Worm (Caenorhabditis elegans) whole organism, mixed stage, embryonic: ENCODE data around the gene Y46G5A.15.
"Not testable (repeated sequence)": the region's sequence is repeated elsewhere in the genome, so short reads cannot be mapped to it uniquely, and the experiment has no call there.

Source experiments
- M03D4.4 ChIP-seq: sonication (generic microtip); optimal IDR thresholded peaks from 2 replicates; lab custom pipeline; 2017; ENCODE audit warnings: mild to moderate bottlenecking, missing genetic modification characterization, missing compliant biosample characterization
- blmp-1 ChIP-seq: fragments of 150-350 bp; optimal IDR thresholded peaks from 2 replicates; lab custom pipeline; 2014; ENCODE audit warnings: missing biosample characterization, missing genetic modification characterization
- ceh-39 ChIP-seq: fragments of 150-350 bp; optimal IDR thresholded peaks from 2 replicates; lab custom pipeline; 2014; ENCODE audit warnings: missing biosample characterization, missing genetic modification characterization
- ceh-43 ChIP-seq: fragments of 200-800 bp; sonication (Bioruptor generic); optimal IDR thresholded peaks from 2 replicates; lab custom pipeline; 2018; ENCODE audit warnings: mild to moderate bottlenecking, missing genetic modification characterization, moderate library complexity, missing compliant biosample characterization
- ces-1 ChIP-seq: fragments of 150-350 bp; optimal IDR thresholded peaks from 2 replicates; lab custom pipeline; 2014; ENCODE audit warnings: missing biosample characterization, missing genetic modification reagents, missing genetic modification characterization
- drap-1 ChIP-seq: fragments of 200-800 bp; sonication (Bioruptor generic); optimal IDR thresholded peaks from 3 replicates; lab custom pipeline; 2018; ENCODE audit warnings: mild to moderate bottlenecking, missing genetic modification characterization, missing compliant biosample characterization
- elt-1 ChIP-seq: sonication (generic microtip); optimal IDR thresholded peaks from 2 replicates; lab custom pipeline; 2017; ENCODE audit warnings: missing genetic modification characterization, mild to moderate bottlenecking, missing compliant biosample characterization, antibody characterized with exemption, moderate library complexity, borderline replicate concordance; ENCODE audit not compliant: insufficient read depth
- elt-3 ChIP-seq: fragments of 150-350 bp; optimal IDR thresholded peaks from 2 replicates; lab custom pipeline; 2014; ENCODE audit warnings: missing biosample characterization, missing genetic modification characterization
- flh-1 ChIP-seq: fragments of 200-800 bp; sonication (Bioruptor generic); optimal IDR thresholded peaks from 2 replicates; lab custom pipeline; 2018; ENCODE audit warnings: mild to moderate bottlenecking, missing genetic modification characterization, moderate library complexity, missing compliant biosample characterization
- ham-2 ChIP-seq: fragments of 200-800 bp; sonication (Bioruptor generic); optimal IDR thresholded peaks from 2 replicates; lab custom pipeline; 2018; ENCODE audit warnings: mild to moderate bottlenecking, missing genetic modification characterization, missing compliant biosample characterization
- hlh-1 ChIP-seq: fragments of 150-350 bp; optimal IDR thresholded peaks from 2 replicates; lab custom pipeline; 2014; ENCODE audit warnings: missing biosample characterization, missing genetic modification reagents, missing genetic modification characterization
- lin-13 ChIP-seq: fragments of 150-350 bp; optimal IDR thresholded peaks from 2 replicates; lab custom pipeline; 2014; ENCODE audit warnings: missing biosample characterization, missing genetic modification characterization
- lsy-2 ChIP-seq: fragments of 150-350 bp; optimal IDR thresholded peaks from 2 replicates; lab custom pipeline; 2014; ENCODE audit warnings: missing biosample characterization, missing genetic modification characterization
- mab-5 ChIP-seq: fragments of 150-350 bp; optimal IDR thresholded peaks from 2 replicates; lab custom pipeline; 2014; ENCODE audit warnings: missing biosample characterization, missing genetic modification characterization
- mep-1 ChIP-seq: fragments of 150-350 bp; optimal IDR thresholded peaks from 2 replicates; lab custom pipeline; 2017; ENCODE audit warnings: missing biosample characterization, missing genetic modification reagents, missing genetic modification characterization, inconsistent platforms
- mls-2 ChIP-seq: sonication (generic microtip); optimal IDR thresholded peaks from 2 replicates; lab custom pipeline; 2016; ENCODE audit warnings: mild to moderate bottlenecking, missing genetic modification characterization, moderate library complexity, missing compliant biosample characterization
- nhr-12 ChIP-seq: fragments of 150-350 bp; optimal IDR thresholded peaks from 2 replicates; lab custom pipeline; 2014; ENCODE audit warnings: missing biosample characterization, missing genetic modification characterization
- nhr-2 ChIP-seq: fragments of 150-350 bp; optimal IDR thresholded peaks from 2 replicates; lab custom pipeline; 2014; ENCODE audit warnings: missing biosample characterization, missing genetic modification characterization
- nhr-237 ChIP-seq: fragments of 150-350 bp; optimal IDR thresholded peaks from 2 replicates; lab custom pipeline; 2014; ENCODE audit warnings: missing biosample characterization, missing genetic modification characterization
- nhr-28 ChIP-seq: fragments of 150-350 bp; optimal IDR thresholded peaks from 2 replicates; lab custom pipeline; 2014; ENCODE audit warnings: missing biosample characterization, missing genetic modification characterization
- nhr-76 ChIP-seq: sonication (generic microtip); optimal IDR thresholded peaks from 2 replicates; lab custom pipeline; 2017; ENCODE audit warnings: missing biosample characterization, missing genetic modification characterization
- pha-4 ChIP-seq: fragments of 150-350 bp; optimal IDR thresholded peaks from 2 replicates; lab custom pipeline; 2018; ENCODE audit warnings: missing biosample characterization, missing genetic modification reagents, missing genetic modification characterization
- sem-2 ChIP-seq: fragments of 200-800 bp; sonication (Bioruptor generic); optimal IDR thresholded peaks from 2 replicates; lab custom pipeline; 2018; ENCODE audit warnings: mild to moderate bottlenecking, missing genetic modification characterization, missing compliant biosample characterization
- snpc-4 ChIP-seq: fragments of 150-350 bp; optimal IDR thresholded peaks from 2 replicates; lab custom pipeline; 2014; ENCODE audit warnings: missing biosample characterization, missing genetic modification characterization
- sptf-1 ChIP-seq: sonication (generic microtip); optimal IDR thresholded peaks from 2 replicates; lab custom pipeline; 2017; ENCODE audit warnings: mild to moderate bottlenecking, missing genetic modification characterization, moderate library complexity, missing compliant biosample characterization
- tbx-8 ChIP-seq: fragments of 200-800 bp; sonication (Bioruptor generic); optimal IDR thresholded peaks from 2 replicates; lab custom pipeline; 2018; ENCODE audit warnings: mild to moderate bottlenecking, missing genetic modification characterization, moderate library complexity, missing compliant biosample characterization
- unc-120 ChIP-seq: sonication (generic microtip); optimal IDR thresholded peaks from 2 replicates; lab custom pipeline; 2017; ENCODE audit warnings: missing genetic modification characterization, missing compliant biosample characterization; ENCODE audit not compliant: poor library complexity, severe bottlenecking
- unc-39 ChIP-seq: fragments of 150-350 bp; optimal IDR thresholded peaks from 2 replicates; lab custom pipeline; 2014; ENCODE audit warnings: missing biosample characterization, missing genetic modification characterization
- unc-62 ChIP-seq: fragments of 150-350 bp; optimal IDR thresholded peaks from 2 replicates; lab custom pipeline; 2014; ENCODE audit warnings: missing biosample characterization, missing genetic modification reagents, missing genetic modification characterization
- ztf-11 ChIP-seq: fragments of 150-350 bp; optimal IDR thresholded peaks from 2 replicates; lab custom pipeline; 2014; ENCODE audit warnings: missing biosample characterization, missing genetic modification characterization

Gene Y46G5A.15

DNA sequence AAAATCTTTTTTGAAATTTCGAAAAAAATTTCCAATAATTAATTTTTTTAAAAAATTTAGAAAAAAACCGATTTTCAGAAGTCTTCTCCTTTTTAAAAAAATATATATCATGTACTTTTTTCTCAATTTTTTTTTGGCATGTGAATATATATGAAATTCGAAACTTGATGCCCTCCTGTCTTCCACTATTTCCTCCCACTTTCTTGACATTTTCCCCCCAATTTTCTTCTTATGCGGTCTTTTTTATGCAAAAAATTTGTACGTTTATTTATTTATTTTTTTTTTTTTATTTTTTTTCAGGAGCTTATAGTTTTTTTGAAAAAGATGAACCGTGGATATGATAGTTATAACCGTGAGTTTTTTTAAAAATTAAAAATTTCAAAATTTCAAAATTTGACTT lies 24.7 kb downstream of the Y46G5A.15 start, which contains the start of gene cnp-2:
Gene cnp-2, plus strand, starts transcription at position 301 of the 400 bp plus-strand sequence.
- TF ChIP-seq nhr-76 (tag; lab: Kevin White, UChicago) (no peak), drap-1 (no peak), elt-3 (tag; lab: Kevin White, UChicago) (no peak), elt-1 (tag; lab: Kevin White, UChicago) (no peak), ceh-43 (GFP tag; lab: Kevin White, UChicago) (no peak), mls-2 (tag; lab: Kevin White, UChicago) (no peak), lin-13 (no peak), nhr-237 (no peak), unc-62 (GFP tag; lab: Kevin White, UChicago) (no peak), ham-2 (GFP tag; lab: Kevin White, UChicago) (no peak), nhr-28 (tag; lab: Kevin White, UChicago) (no peak), flh-1 (GFP tag; lab: Kevin White, UChicago) (no peak), tbx-8 (no peak), sem-2 (GFP tag; lab: Kevin White, UChicago) (no peak), unc-120 (tag; lab: Kevin White, UChicago) (no peak), nhr-2 (tag; lab: Kevin White, UChicago) (no peak), sptf-1 (tag; lab: Kevin White, UChicago) (no peak), mab-5 (tag; lab: Kevin White, UChicago) (no peak)

DNA sequence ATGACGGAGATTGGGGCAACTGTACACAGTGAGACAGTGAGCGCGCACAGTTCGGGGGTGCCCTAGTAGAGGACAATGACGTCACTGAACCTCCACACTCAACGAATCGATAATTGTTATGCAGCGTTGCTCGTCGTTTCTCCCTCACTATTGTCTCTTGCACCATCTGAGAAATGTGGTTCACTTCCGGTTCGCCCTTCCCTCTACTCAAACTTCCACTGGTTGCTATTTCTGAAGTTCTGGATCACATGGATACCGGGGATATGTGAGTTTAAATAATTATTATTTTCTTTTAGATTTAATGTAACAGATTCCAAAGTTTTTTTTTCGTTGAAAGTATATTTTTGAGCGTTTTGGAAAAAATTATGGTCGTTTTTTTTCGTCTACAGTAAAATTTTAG lies 29.0 kb downstream of the Y46G5A.15 start, which contains the start of the genes Y46G5A.7 and Y46G5A.8:
Gene Y46G5A.7, minus strand, starts transcription at position 153 of the 400 bp plus-strand sequence.
Gene Y46G5A.8, plus strand, starts transcription at position 159 of the 400 bp plus-strand sequence.
- TF ChIP-seq ceh-39 (tag; lab: Kevin White, UChicago) (peak; percentile 33), ces-1 (GFP tag; lab: Kevin White, UChicago) (no peak)

ce11 chrII:12753725-12754124 lies 31.5 kb downstream of the Y46G5A.15 start, which contains the start of gene Y46G5A.39:
Y46G5A.39 (minus strand) TSS chrII:12753825.
- TF ChIP-seq lin-13; nhr-2 (tag; lab: Kevin White, UChicago); ceh-43 (GFP tag; lab: Kevin White, UChicago): not testable (repeated sequence)

DNA sequence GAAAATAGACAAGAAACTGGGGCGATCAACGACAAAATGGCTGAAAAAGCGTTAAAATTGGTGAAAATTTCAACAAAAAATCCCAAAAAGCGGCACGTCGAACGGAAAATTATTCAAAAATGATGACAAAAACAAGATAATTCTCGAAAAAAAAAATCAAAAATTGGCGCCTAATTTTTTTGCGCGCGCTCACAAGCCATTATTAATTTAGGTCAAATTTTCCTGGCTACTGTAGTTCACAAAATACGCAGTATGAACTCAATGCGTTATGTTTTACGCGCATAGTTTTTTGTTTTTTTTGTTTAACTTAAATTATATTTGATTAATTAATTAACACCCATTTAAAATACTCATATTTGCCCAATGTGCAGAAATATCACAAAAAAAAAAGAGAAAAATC lies 45.9 kb downstream of the Y46G5A.15 start:
- TF ChIP-seq nhr-237 = no peak
- TF ChIP-seq, all 35 proteins: peak for 0

- TF ChIP-seq nhr-237 = peak; percentile 23
- peak; percentile 1 for TF ChIP-seq hlh-1
- no peak for TF ChIP-seq drap-1
- TF ChIP-seq elt-3 (tag; lab: Kevin White, UChicago) = no peak
- no peak for TF ChIP-seq nhr-28 (tag; lab: Kevin White, UChicago)
- no peak for TF ChIP-seq M03D4.4 (tag; lab: Kevin White, UChicago)
- TF ChIP-seq lin-13 = peak; percentile 8
- no peak for TF ChIP-seq nhr-2 (tag; lab: Kevin White, UChicago)
- TF ChIP-seq ztf-11 (tag; lab: Kevin White, UChicago) = no peak
- no peak for TF ChIP-seq snpc-4 (tag; lab: Kevin White, UChicago)
- TF ChIP-seq lsy-2 (tag; lab: Kevin White, UChicago) = peak; percentile 42
- TF ChIP-seq tbx-8 = no peak
- TF ChIP-seq ham-2 (GFP tag; lab: Kevin White, UChicago) = no peak
- TF ChIP-seq mep-1 (tag; lab: Kevin White, UChicago) = peak; percentile 78
- peak; percentile 33 for TF ChIP-seq ces-1 (GFP tag; lab: Kevin White, UChicago)
- TF ChIP-seq nhr-12 (tag; lab: Kevin White, UChicago) = no peak
Observed at ce11 chrII:12738284-12739201, 46.7 kb downstream of the Y46G5A.15 start, which contains the start of gene pisy-1. pisy-1 (minus strand) TSS chrII:12738334.

ce11 chrII:12736579-12736978 lies 48.6 kb downstream of the Y46G5A.15 start, which contains the start of gene snrp-200:
snrp-200 (minus strand) TSS chrII:12736910.
- no peak for TF ChIP-seq elt-3 (tag; lab: Kevin White, UChicago)
- TF ChIP-seq lin-13 = no peak
- no peak for TF ChIP-seq pha-4 (tag; lab: Kevin White, UChicago)
- TF ChIP-seq mls-2 (tag; lab: Kevin White, UChicago) = no peak
- no peak for TF ChIP-seq ceh-39 (tag; lab: Kevin White, UChicago)
- no peak for TF ChIP-seq unc-39 (tag; lab: Kevin White, UChicago)
- TF ChIP-seq sptf-1 (tag; lab: Kevin White, UChicago) = no peak
- TF ChIP-seq ceh-43 (GFP tag; lab: Kevin White, UChicago) = no peak
- TF ChIP-seq blmp-1 (tag; lab: Kevin White, UChicago) = no peak
- TF ChIP-seq lsy-2 (tag; lab: Kevin White, UChicago) = no peak
- TF ChIP-seq, all 35 proteins: peak for 0
